Worm (Caenorhabditis elegans) whole organism, L4 larva: ENCODE results near the gene spig-5.

ENCODE experiments used
- F37D6.2 ChIP-seq: sonication (generic microtip); optimal IDR thresholded peaks from 2 replicates; lab custom pipeline; 2016; ENCODE audit warnings: mild to moderate bottlenecking, missing genetic modification characterization, missing compliant biosample characterization
- ama-1 ChIP-seq: fragments of 150-350 bp; optimal IDR thresholded peaks from 2 replicates; lab custom pipeline; 2014; ENCODE audit warnings: inconsistent platforms, mixed read lengths
- ceh-28 ChIP-seq: fragments of 150-350 bp; optimal IDR thresholded peaks from 2 replicates; lab custom pipeline; 2014; ENCODE audit warnings: missing biosample characterization, missing genetic modification reagents, missing genetic modification characterization
- ceh-32 ChIP-seq: sonication (generic microtip); optimal IDR thresholded peaks from 2 replicates; lab custom pipeline; 2016; ENCODE audit warnings: mild to moderate bottlenecking, missing genetic modification characterization, missing compliant biosample characterization; ENCODE audit not compliant: poor library complexity
- fkh-10 ChIP-seq: fragments of 150-350 bp; optimal IDR thresholded peaks from 2 replicates; lab custom pipeline; 2014; ENCODE audit warnings: missing biosample characterization, missing genetic modification reagents, missing genetic modification characterization
- mdl-1 ChIP-seq, 2 experiments: fragments of 150-350 bp in 1 of 2; sonication (generic microtip) in 1 of 2; optimal IDR thresholded peaks; 2 replicates each; lab custom pipeline; 2014 to 2017; ENCODE audit warnings: missing biosample characterization in 2 of 2, missing genetic modification characterization in 2 of 2
- nhr-237 ChIP-seq: sonication (generic microtip); optimal IDR thresholded peaks from 2 replicates; lab custom pipeline; 2017; ENCODE audit warnings: missing biosample characterization, missing genetic modification characterization
- nhr-28 ChIP-seq: fragments of 150-350 bp; optimal IDR thresholded peaks from 2 replicates; lab custom pipeline; 2014; ENCODE audit warnings: missing biosample characterization, missing genetic modification characterization
- nhr-42 ChIP-seq: fragments of 200-800 bp; sonication (Bioruptor generic); IDR thresholded peaks from 2 replicates; pipeline ENCODE4 v1.3.6; 2022; ENCODE audit warnings: missing genetic modification characterization, missing compliant biosample characterization
- pha-4 ChIP-seq, 2 experiments: fragments of 150-350 bp in 1 of 2; fragments of 200-800 bp in 1 of 2; sonication (Bioruptor generic) in 1 of 2; IDR thresholded peaks in 1 of 2; optimal IDR thresholded peaks in 1 of 2; 2 replicates each; pipeline versions ENCODE4 v1.3.6 to Lab custom; 2014 to 2022; ENCODE audit warnings: missing genetic modification characterization in 2 of 2, missing genetic modification reagents in 2 of 2, missing biosample characterization in 1 of 2, missing compliant biosample characterization in 1 of 2
- set-16 ChIP-seq: fragments of 200-800 bp; sonication (Bioruptor generic); IDR thresholded peaks from 2 replicates; pipeline ENCODE4 v1.3.6; 2022; ENCODE audit warnings: missing genetic modification reagents, missing genetic modification characterization, missing compliant biosample characterization
- snpc-4 ChIP-seq: fragments of 150-350 bp; optimal IDR thresholded peaks from 2 replicates; lab custom pipeline; 2014; ENCODE audit warnings: missing biosample characterization, missing genetic modification characterization
- ztf-11 ChIP-seq: fragments of 150-350 bp; optimal IDR thresholded peaks from 2 replicates; lab custom pipeline; 2014; ENCODE audit warnings: missing biosample characterization, missing genetic modification characterization

DNA sequence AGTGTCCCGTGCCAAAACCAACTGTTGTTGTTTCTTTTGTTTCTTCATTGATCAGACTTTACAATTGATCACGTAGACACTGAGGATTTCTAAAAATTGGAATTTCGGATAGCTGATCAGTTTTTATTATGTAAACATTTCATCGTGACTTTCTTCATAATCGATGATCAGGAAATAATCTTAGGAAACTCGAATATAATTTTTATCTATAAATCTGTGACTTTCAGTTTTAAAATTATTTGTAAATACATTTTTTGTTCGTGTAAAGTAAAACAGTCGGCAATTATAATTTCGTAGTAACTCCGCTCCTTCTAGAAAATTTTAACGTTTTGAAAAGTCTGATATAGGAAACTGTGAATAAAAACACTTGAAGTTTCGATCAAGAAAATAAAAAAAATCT lies 37.5 kb upstream of the spig-5 start, which contains the start of gene F40G12.5:
- TF ChIP-seq fkh-10 (GFP tag; lab: Kevin White, UChicago) (no peak), nhr-42 (GFP tag; lab: Robert Waterston, UW) (no peak), set-16 (GFP tag; lab: Robert Waterston, UW) (no peak), mdl-1 (tag; optimal IDR thresholded peaks at IDR 0.05; lab: Kevin White, UChicago) (no peak), nhr-28 (no peak), snpc-4 (tag; lab: Kevin White, UChicago) (no peak), ama-1 (lab: Kevin White, UChicago) (no peak), nhr-237 (tag; lab: Kevin White, UChicago) (no peak), pha-4 (GFP tag; IDR thresholded peaks at IDR 0.05; lab: Robert Waterston, UW) (no peak), pha-4 (tag; optimal IDR thresholded peaks at IDR 0.05; lab: Kevin White, UChicago) (no peak), ceh-28 (tag; lab: Kevin White, UChicago) (no peak), ztf-11 (tag; lab: Kevin White, UChicago) (no peak), ceh-32 (tag; lab: Kevin White, UChicago) (no peak), F37D6.2 (tag; lab: Kevin White, UChicago) (no peak)
